Fruit fly (Drosophila melanogaster) whole organism, embryonic: ENCODE data around the gene IntS6.

ENCODE experiments used
- ATbp ChIP-seq: fragments of 200-800 bp; sonication (Bioruptor generic); optimal IDR thresholded peaks from 2 replicates; lab custom pipeline; 2017; ENCODE audit warnings: missing biosample characterization, mild to moderate bottlenecking, missing genetic modification characterization, missing genetic modification reagents
- Bdp1 ChIP-seq: fragments of 200-800 bp; sonication (Bioruptor generic); optimal IDR thresholded peaks from 3 replicates; lab custom pipeline; 2016; ENCODE audit warnings: missing biosample characterization, missing genetic modification characterization
- CG10147 ChIP-seq: fragments of 200-800 bp; sonication (Bioruptor generic); optimal IDR thresholded peaks from 2 replicates; lab custom pipeline; 2019; ENCODE audit warnings: missing biosample characterization, mild to moderate bottlenecking, missing genetic modification characterization, moderate library complexity
- CG10209 ChIP-seq: fragments of 200-800 bp; sonication (Bioruptor generic); optimal IDR thresholded peaks from 3 replicates; lab custom pipeline; 2017; ENCODE audit warnings: missing biosample characterization, mild to moderate bottlenecking, missing genetic modification characterization, missing genetic modification reagents
- CG10543 ChIP-seq: fragments of 200-800 bp; sonication (Bioruptor generic); optimal IDR thresholded peaks from 3 replicates; lab custom pipeline; 2017; ENCODE audit warnings: missing biosample characterization, mild to moderate bottlenecking, missing genetic modification characterization, moderate library complexity
- CG11398 ChIP-seq: fragments of 200-800 bp; sonication (Bioruptor generic); optimal IDR thresholded peaks from 2 replicates; lab custom pipeline; 2016; ENCODE audit warnings: missing biosample characterization, missing genetic modification characterization
- CG12155 ChIP-seq: fragments of 200-800 bp; sonication (Bioruptor generic); optimal IDR thresholded peaks from 3 replicates; lab custom pipeline; 2016; ENCODE audit warnings: missing biosample characterization, missing genetic modification characterization
- CG1233 ChIP-seq: fragments of 200-800 bp; sonication (Bioruptor generic); optimal IDR thresholded peaks from 4 replicates; lab custom pipeline; 2018; ENCODE audit warnings: missing biosample characterization, mild to moderate bottlenecking, missing genetic modification characterization
- CG14014 ChIP-seq: fragments of 200-800 bp; sonication (Bioruptor generic); IDR thresholded peaks from 2 replicates; pipeline ENCODE4 v1.3.6; 2022; ENCODE audit warnings: missing biosample characterization, missing genetic modification characterization
- CG15011 ChIP-seq: fragments of 200-800 bp; sonication (Bioruptor generic); optimal IDR thresholded peaks from 3 replicates; lab custom pipeline; 2018; ENCODE audit warnings: missing biosample characterization, mild to moderate bottlenecking, missing genetic modification characterization
- CG15269 ChIP-seq: fragments of 200-800 bp; sonication (Bioruptor generic); optimal IDR thresholded peaks from 2 replicates; lab custom pipeline; 2018; ENCODE audit warnings: missing biosample characterization, mild to moderate bottlenecking, missing genetic modification characterization, moderate library complexity
- CG15696 ChIP-seq: fragments of 200-800 bp; sonication (Bioruptor generic); optimal IDR thresholded peaks from 2 replicates; lab custom pipeline; 2019; ENCODE audit warnings: missing biosample characterization, mild to moderate bottlenecking, missing genetic modification characterization, moderate library complexity
- CG1603 ChIP-seq: fragments of 200-800 bp; sonication (Bioruptor generic); optimal IDR thresholded peaks from 2 replicates; lab custom pipeline; 2019; ENCODE audit warnings: missing biosample characterization, mild to moderate bottlenecking, missing genetic modification characterization, moderate library complexity
- CG17912 ChIP-seq: fragments of 200-800 bp; sonication (Bioruptor generic); optimal IDR thresholded peaks from 2 replicates; lab custom pipeline; 2018; ENCODE audit warnings: missing biosample characterization, mild to moderate bottlenecking, missing genetic modification characterization
- CG1832 ChIP-seq: fragments of 200-800 bp; sonication (Bioruptor generic); optimal IDR thresholded peaks from 2 replicates; lab custom pipeline; 2017; ENCODE audit warnings: missing biosample characterization, mild to moderate bottlenecking, missing genetic modification characterization, inconsistent platforms
- CG2199 ChIP-seq: fragments of 200-800 bp; sonication (Bioruptor generic); IDR thresholded peaks from 3 replicates; pipeline ENCODE4 v1.3.6; 2022; ENCODE audit warnings: missing biosample characterization, missing genetic modification characterization
- CG30020 ChIP-seq: fragments of 200-800 bp; optimal IDR thresholded peaks from 2 replicates; lab custom pipeline; 2019; ENCODE audit warnings: missing biosample characterization, mild to moderate bottlenecking, missing genetic modification characterization, moderate library complexity
- CG3065 ChIP-seq: fragments of 200-800 bp; sonication (Bioruptor generic); optimal IDR thresholded peaks from 2 replicates; lab custom pipeline; 2016; ENCODE audit warnings: missing biosample characterization, missing genetic modification characterization
- CG32532 ChIP-seq: fragments of 200-800 bp; sonication (Bioruptor generic); IDR thresholded peaks from 2 replicates; pipeline ENCODE4 v1.3.6; 2022; ENCODE audit warnings: missing biosample characterization, missing genetic modification characterization
- CG34224 ChIP-seq: fragments of 200-800 bp; sonication (Bioruptor generic); IDR thresholded peaks from 3 replicates; pipeline ENCODE4 v1.3.6; 2022; ENCODE audit warnings: missing biosample characterization, missing genetic modification characterization; ENCODE audit not compliant: partially characterized antibody
- CG4820 ChIP-seq: fragments of 200-800 bp; sonication (Bioruptor generic); optimal IDR thresholded peaks from 3 replicates; lab custom pipeline; 2016; ENCODE audit warnings: missing biosample characterization, missing genetic modification characterization
- CG5245 ChIP-seq: fragments of 200-800 bp; sonication (Bioruptor generic); optimal IDR thresholded peaks from 3 replicates; lab custom pipeline; 2016; ENCODE audit warnings: missing biosample characterization, missing genetic modification characterization
- CG6689 ChIP-seq: fragments of 200-800 bp; sonication (Bioruptor generic); IDR thresholded peaks from 2 replicates; pipeline ENCODE4 v1.3.6; 2022; ENCODE audit warnings: missing biosample characterization, missing genetic modification characterization
- CG8089 ChIP-seq: fragments of 200-800 bp; sonication (Bioruptor generic); optimal IDR thresholded peaks from 3 replicates; lab custom pipeline; 2016; ENCODE audit warnings: missing biosample characterization, missing genetic modification characterization
- Dad ChIP-seq: fragments of 200-800 bp; sonication (Bioruptor generic); optimal IDR thresholded peaks from 3 replicates; lab custom pipeline; 2016; ENCODE audit warnings: missing biosample characterization, missing genetic modification characterization
- Dbx ChIP-seq: fragments of 200-800 bp; sonication (Bioruptor generic); IDR thresholded peaks from 3 replicates; pipeline ENCODE4 v1.3.6; 2022; ENCODE audit warnings: missing biosample characterization, missing genetic modification characterization
- Elba2 ChIP-seq: fragments of 200-800 bp; sonication (Bioruptor generic); optimal IDR thresholded peaks from 3 replicates; lab custom pipeline; 2016; ENCODE audit warnings: missing biosample characterization, missing genetic modification characterization
- Fer3 ChIP-seq: fragments of 200-800 bp; sonication (Bioruptor generic); optimal IDR thresholded peaks from 2 replicates; lab custom pipeline; 2018; ENCODE audit warnings: missing biosample characterization, mild to moderate bottlenecking, missing genetic modification characterization, moderate library complexity
- Hr51 ChIP-seq, 2 experiments: fragments of 200-800 bp; sonication (Bioruptor generic); optimal IDR thresholded peaks; 2 replicates in 1 of 2; 3 replicates in 1 of 2; lab custom pipeline; 2016 to 2018; ENCODE audit warnings: missing biosample characterization in 2 of 2, missing genetic modification characterization in 2 of 2, mild to moderate bottlenecking in 1 of 2, moderate library complexity in 1 of 2
- Opbp ChIP-seq: fragments of 200-800 bp; sonication (Bioruptor generic); IDR thresholded peaks from 3 replicates; pipeline ENCODE4 v1.3.6; 2022; ENCODE audit warnings: missing biosample characterization, missing genetic modification characterization; ENCODE audit not compliant: partially characterized antibody
- Pdp1 ChIP-seq, 2 experiments: fragments of 200-800 bp; sonication (Bioruptor generic); optimal IDR thresholded peaks; 3 replicates each; lab custom pipeline; 2016; ENCODE audit warnings: missing biosample characterization in 2 of 2, missing genetic modification characterization in 2 of 2, mild to moderate bottlenecking in 1 of 2, moderate library complexity in 1 of 2
- Sox102F ChIP-seq: fragments of 200-800 bp; sonication (Bioruptor generic); optimal IDR thresholded peaks from 2 replicates; lab custom pipeline; 2018; ENCODE audit warnings: missing biosample characterization, mild to moderate bottlenecking, missing genetic modification characterization, moderate library complexity
- bcd ChIP-seq: fragments of 200-800 bp; sonication (Bioruptor generic); optimal IDR thresholded peaks from 2 replicates; lab custom pipeline; 2017; ENCODE audit warnings: missing biosample characterization, mild to moderate bottlenecking, missing genetic modification characterization
- caup ChIP-seq: fragments of 200-800 bp; sonication (Bioruptor generic); optimal IDR thresholded peaks from 3 replicates; lab custom pipeline; 2017; ENCODE audit warnings: missing biosample characterization, mild to moderate bottlenecking, missing genetic modification characterization, moderate library complexity; ENCODE audit not compliant: severe bottlenecking
- da ChIP-seq: fragments of 200-800 bp; sonication (Bioruptor generic); optimal IDR thresholded peaks from 2 replicates; lab custom pipeline; 2016; ENCODE audit warnings: missing biosample characterization, missing genetic modification characterization
- esg ChIP-seq: fragments of 200-800 bp; sonication (Bioruptor generic); conservative IDR thresholded peaks from 2 replicates; pipeline ENCODE4 v1.3.6; 2022; ENCODE audit warnings: missing biosample characterization, missing genetic modification characterization
- ftz-f1 ChIP-seq: fragments of 200-800 bp; sonication (Bioruptor generic); optimal IDR thresholded peaks from 2 replicates; lab custom pipeline; 2016; ENCODE audit warnings: missing biosample characterization, missing genetic modification characterization
- hth ChIP-seq: fragments of >200 bp; optimal IDR thresholded peaks from 2 replicates; lab custom pipeline; 2017; ENCODE audit warnings: inconsistent platforms
- inv ChIP-seq: fragments of 200-800 bp; sonication (Bioruptor generic); IDR thresholded peaks from 2 replicates; pipeline ENCODE4 v1.3.6; 2022; ENCODE audit warnings: missing biosample characterization, missing genetic modification characterization; ENCODE audit not compliant: partially characterized antibody
- jigr1 ChIP-seq: fragments of 200-800 bp; sonication (Bioruptor generic); IDR thresholded peaks from 3 replicates; pipeline ENCODE4 v1.3.6; 2022; ENCODE audit warnings: missing biosample characterization, missing genetic modification characterization
- kay ChIP-seq: fragments of 200-800 bp; sonication (Bioruptor generic); optimal IDR thresholded peaks from 2 replicates; lab custom pipeline; 2016; ENCODE audit warnings: missing biosample characterization, missing genetic modification characterization
- nerfin-2 ChIP-seq: fragments of 200-800 bp; sonication (Bioruptor generic); IDR thresholded peaks from 2 replicates; pipeline ENCODE4 v1.3.6; 2022; ENCODE audit warnings: missing biosample characterization, missing genetic modification characterization; ENCODE audit not compliant: partially characterized antibody
- oc ChIP-seq: fragments of 200-800 bp; sonication (Bioruptor generic); optimal IDR thresholded peaks from 2 replicates; lab custom pipeline; 2018; ENCODE audit warnings: missing biosample characterization, mild to moderate bottlenecking, missing genetic modification characterization, moderate library complexity
- pita ChIP-seq: fragments of 200-800 bp; sonication (Bioruptor generic); optimal IDR thresholded peaks from 2 replicates; lab custom pipeline; 2017; ENCODE audit warnings: missing biosample characterization, mild to moderate bottlenecking, missing genetic modification characterization
- pzg ChIP-seq: fragments of 200-800 bp; sonication (Bioruptor generic); optimal IDR thresholded peaks from 3 replicates; lab custom pipeline; 2018; ENCODE audit warnings: missing biosample characterization, mild to moderate bottlenecking, missing genetic modification characterization, moderate library complexity
- schlank ChIP-seq: fragments of 200-800 bp; sonication (Bioruptor generic); optimal IDR thresholded peaks from 2 replicates; lab custom pipeline; 2018; ENCODE audit warnings: missing biosample characterization, mild to moderate bottlenecking, missing genetic modification characterization
- sens ChIP-seq: fragments of 200-800 bp; sonication (Bioruptor generic); peaks from one replicate; lab custom pipeline; 2016; ENCODE audit warnings: missing biosample characterization, missing genetic modification characterization
- tin ChIP-seq: fragments of 200-800 bp; sonication (Bioruptor generic); optimal IDR thresholded peaks from 3 replicates; lab custom pipeline; 2016; ENCODE audit warnings: missing biosample characterization, missing genetic modification characterization
- toy ChIP-seq: fragments of 200-800 bp; sonication (Bioruptor generic); IDR thresholded peaks from 2 replicates; pipeline ENCODE4 v1.3.6; 2022; ENCODE audit warnings: missing biosample characterization, missing genetic modification characterization
- vnd ChIP-seq: fragments of 200-800 bp; sonication (Bioruptor generic); IDR thresholded peaks from 3 replicates; pipeline ENCODE4 v1.3.6; 2022; ENCODE audit warnings: missing biosample characterization, missing genetic modification characterization; ENCODE audit not compliant: partially characterized antibody
- zfh1 ChIP-seq: fragments of 200-800 bp; sonication (Bioruptor generic); IDR thresholded peaks from 3 replicates; pipeline ENCODE4 v1.3.6; 2022; ENCODE audit warnings: missing biosample characterization, missing genetic modification characterization

IntS6 gene

DNA sequence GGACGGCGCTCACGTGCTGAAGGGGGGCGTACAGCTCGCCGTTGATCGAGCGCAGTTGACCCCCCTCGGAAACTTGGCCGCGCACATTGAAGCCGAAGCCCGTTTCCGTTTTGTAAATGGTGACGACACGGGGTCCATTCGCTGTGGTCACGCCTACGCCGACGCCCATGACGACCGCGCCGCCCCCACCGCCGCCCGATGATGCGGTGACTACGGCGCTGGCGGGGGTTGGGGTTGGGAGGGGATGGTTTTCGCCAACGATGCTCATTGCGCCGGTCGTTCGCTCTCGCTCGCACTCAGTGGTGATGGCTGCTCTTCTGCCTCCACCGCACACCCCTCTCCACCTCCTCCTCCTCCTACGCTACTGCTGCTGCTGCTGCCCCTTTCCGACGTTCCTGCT lies 9.9 kb downstream of the IntS6 start (continued):
- no peak for TF ChIP-seq CG1233 (GFP tag; lab: Kevin White, UChicago)
- no peak for TF ChIP-seq nerfin-2 (GFP tag; lab: Robert Waterston, UW)
- no peak for TF ChIP-seq CG5245 (GFP tag; lab: Kevin White, UChicago)
- TF ChIP-seq sens (GFP tag; lab: Kevin White, UChicago), result no peak
- TF ChIP-seq CG10209, result peak; percentile 21
- TF ChIP-seq CG15696 (tag; lab: Kevin White, UChicago), result no peak
- no peak for TF ChIP-seq CG30020 (tag; lab: Kevin White, UChicago)
- TF ChIP-seq vnd, result no peak
- no peak for TF ChIP-seq CG15269
- TF ChIP-seq Sox102F (GFP tag; lab: Kevin White, UChicago), result peak; percentile 39
- peak; percentile 47 for TF ChIP-seq CG6689 (GFP tag; lab: Robert Waterston, UW)
- no peak for TF ChIP-seq CG11398
- no peak for TF ChIP-seq tin (GFP tag; lab: Kevin White, UChicago)
- TF ChIP-seq CG32532 (GFP tag; lab: Robert Waterston, UW), result peak; percentile 50
- TF ChIP-seq CG10147, result no peak
- no peak for TF ChIP-seq schlank (tag; lab: Kevin White, UChicago)
- TF ChIP-seq CG1603 (tag; lab: Kevin White, UChicago), result peak; percentile 18
- TF ChIP-seq CG12155 (GFP tag; lab: Kevin White, UChicago), result peak; percentile 12
- TF ChIP-seq CG17912, result no peak
- no peak for TF ChIP-seq Fer3
- 0 out of 2 replicates have a peak, but pooled peaks have one; percentile 14 for TF ChIP-seq esg (GFP tag; lab: Robert Waterston, UW)
- TF ChIP-seq CG2199 (GFP tag; lab: Robert Waterston, UW), result no peak
- TF ChIP-seq CG15011 (GFP tag; lab: Kevin White, UChicago), result no peak
- TF ChIP-seq jigr1, result no peak
- no peak for TF ChIP-seq Opbp (GFP tag; lab: Robert Waterston, UW)
- TF ChIP-seq CG4820, result no peak
- TF ChIP-seq inv (GFP tag; lab: Robert Waterston, UW), result no peak
- no peak for TF ChIP-seq Elba2
- TF ChIP-seq ATbp, result no peak
- no peak for TF ChIP-seq ftz-f1 (GFP tag; lab: Kevin White, UChicago)
- TF ChIP-seq pita, result no peak
- TF ChIP-seq Bdp1, result no peak
- peak; percentile 20 for TF ChIP-seq CG10543 (GFP tag; lab: Kevin White, UChicago)
- peak in 1 of 2 experiments; percentile 2 for TF ChIP-seq Hr51 (GFP tag; optimal IDR thresholded peaks at IDR 0.05; lab: Kevin White, UChicago)
- no peak for TF ChIP-seq da (GFP tag; lab: Kevin White, UChicago)
- no peak for TF ChIP-seq CG34224 (GFP tag; lab: Robert Waterston, UW)
- peak; percentile 30 for TF ChIP-seq CG3065 (GFP tag; lab: Kevin White, UChicago)
- no peak for TF ChIP-seq bcd (GFP tag; lab: Kevin White, UChicago)
- TF ChIP-seq Dbx (GFP tag; lab: Robert Waterston, UW), result peak; percentile 69
- TF ChIP-seq kay (GFP tag; lab: Kevin White, UChicago), result no peak
- TF ChIP-seq hth (lab: Kevin White, UChicago), result no peak
- no peak for TF ChIP-seq pzg
- TF ChIP-seq zfh1 (GFP tag; lab: Robert Waterston, UW), result peak; percentile 50; the same call in 2 of the 3 replicates
- no peak for TF ChIP-seq toy (GFP tag; lab: Robert Waterston, UW)
- TF ChIP-seq CG1832 (GFP tag; lab: Kevin White, UChicago), result peak; percentile 70
- TF ChIP-seq CG8089 (GFP tag; lab: Kevin White, UChicago), result no peak
- TF ChIP-seq Dad (GFP tag; lab: Kevin White, UChicago), result no peak
- TF ChIP-seq caup, result peak; percentile 20
- no peak for TF ChIP-seq Pdp1 (GFP tag; optimal IDR thresholded peaks at IDR 0.05; lab: Kevin White, UChicago)
- TF ChIP-seq oc (tag; lab: Kevin White, UChicago), result no peak
- 0 out of 2 replicates have a peak, but pooled peaks have one; percentile 8 for TF ChIP-seq CG14014
